Worm (Caenorhabditis elegans) whole organism, L1 larva: Measurements from ENCODE around the gene spe-44.

ENCODE experiments used
- C04F5.9 ChIP-seq: sonication (generic microtip); optimal IDR thresholded peaks from 2 replicates; lab custom pipeline; 2016; ENCODE audit warnings: missing genetic modification characterization, missing compliant biosample characterization
- aly-2 ChIP-seq: fragments of 150-350 bp; optimal IDR thresholded peaks from 2 replicates; lab custom pipeline; 2014; ENCODE audit warnings: missing biosample characterization, missing genetic modification characterization
- blmp-1 ChIP-seq: fragments of 150-350 bp; optimal IDR thresholded peaks from 2 replicates; lab custom pipeline; 2014; ENCODE audit warnings: missing biosample characterization, missing genetic modification characterization
- ceh-63 ChIP-seq: fragments of 200-800 bp; sonication (Bioruptor generic); optimal IDR thresholded peaks from 2 replicates; lab custom pipeline; 2018; ENCODE audit warnings: mild to moderate bottlenecking, missing genetic modification characterization, missing compliant biosample characterization
- ceh-8 ChIP-seq: fragments of 200-800 bp; sonication (Bioruptor generic); optimal IDR thresholded peaks from 2 replicates; lab custom pipeline; 2018; ENCODE audit warnings: mild to moderate bottlenecking, missing genetic modification characterization, moderate library complexity, missing compliant biosample characterization
- ceh-88 ChIP-seq: fragments of 200-800 bp; sonication (Bioruptor generic); IDR thresholded peaks from 2 replicates; pipeline ENCODE4 v1.3.6; 2022; ENCODE audit warnings: missing genetic modification characterization, missing compliant biosample characterization
- dsc-1 ChIP-seq: sonication (generic microtip); optimal IDR thresholded peaks from 2 replicates; lab custom pipeline; 2016; ENCODE audit warnings: mild to moderate bottlenecking, missing genetic modification characterization, missing compliant biosample characterization
- efl-1 ChIP-seq, 4 experiments: fragments of 150-350 bp; optimal IDR thresholded peaks in 3 of 4; peaks in 1 of 4; 1 replicate in 1 of 4; 2 replicates in 3 of 4; lab custom pipeline; 2014; ENCODE audit warnings: missing biosample characterization in 2 of 4, missing genetic modification characterization in 2 of 4, missing genetic modification reagents in 2 of 4
- efl-3 ChIP-seq: fragments of 200-800 bp; sonication (Bioruptor generic); optimal IDR thresholded peaks from 2 replicates; lab custom pipeline; 2018; ENCODE audit warnings: mild to moderate bottlenecking, missing genetic modification characterization, missing compliant biosample characterization
- egl-13 ChIP-seq: sonication (generic microtip); optimal IDR thresholded peaks from 2 replicates; lab custom pipeline; 2016; ENCODE audit warnings: missing genotype, missing genetic modification reagents, missing genetic modification characterization, missing compliant biosample characterization
- elt-2 ChIP-seq: sonication (generic microtip); optimal IDR thresholded peaks from 2 replicates; lab custom pipeline; 2016; ENCODE audit warnings: missing genetic modification characterization, mild to moderate bottlenecking, inconsistent platforms, missing compliant biosample characterization, missing genetic modification reagents
- elt-3 ChIP-seq, 6 experiments: fragments of 150-350 bp in 1 of 6; sonication (generic microtip); optimal IDR thresholded peaks; 2 replicates each; lab custom pipeline; 2017 to 2018; ENCODE audit warnings: missing biosample characterization in 6 of 6, missing genetic modification characterization in 6 of 6, inconsistent platforms in 1 of 6
- ets-5 ChIP-seq: fragments of 200-800 bp; sonication (Bioruptor generic); IDR thresholded peaks from 2 replicates; pipeline ENCODE4 v1.3.6; 2022; ENCODE audit warnings: missing genetic modification characterization, missing compliant biosample characterization
- fos-1 ChIP-seq: fragments of 150-350 bp; optimal IDR thresholded peaks from 2 replicates; lab custom pipeline; 2014; ENCODE audit warnings: missing biosample characterization, missing genetic modification characterization
- hlh-17 ChIP-seq: fragments of 200-800 bp; sonication (Bioruptor generic); optimal IDR thresholded peaks from 2 replicates; lab custom pipeline; 2018; ENCODE audit warnings: missing genetic modification characterization, mild to moderate bottlenecking, missing compliant biosample characterization, moderate library complexity, borderline replicate concordance
- hlh-4 ChIP-seq: sonication (generic microtip); optimal IDR thresholded peaks from 2 replicates; lab custom pipeline; 2016; ENCODE audit warnings: mild to moderate bottlenecking, missing genetic modification characterization, missing compliant biosample characterization
- lin-39 ChIP-seq: fragments of 150-350 bp; optimal IDR thresholded peaks from 2 replicates; lab custom pipeline; 2014; ENCODE audit warnings: missing biosample characterization, missing genetic modification reagents, missing genetic modification characterization
- mab-9 ChIP-seq: fragments of 200-800 bp; sonication (Bioruptor generic); IDR thresholded peaks from 2 replicates; pipeline ENCODE4 v1.3.6; 2022; ENCODE audit warnings: missing genetic modification reagents, missing genetic modification characterization, missing compliant biosample characterization
- mep-1 ChIP-seq: fragments of 150-350 bp; optimal IDR thresholded peaks from 2 replicates; lab custom pipeline; 2014; ENCODE audit warnings: missing biosample characterization, missing genetic modification characterization
- nhr-11 ChIP-seq: fragments of 150-350 bp; optimal IDR thresholded peaks from 2 replicates; lab custom pipeline; 2014; ENCODE audit warnings: missing biosample characterization, missing genetic modification characterization
- nhr-20 ChIP-seq: sonication (generic microtip); optimal IDR thresholded peaks from 2 replicates; lab custom pipeline; 2016; ENCODE audit warnings: mild to moderate bottlenecking, missing genetic modification characterization, missing compliant biosample characterization
- nhr-77 ChIP-seq: fragments of 150-350 bp; optimal IDR thresholded peaks from 2 replicates; lab custom pipeline; 2014; ENCODE audit warnings: missing biosample characterization, missing genetic modification characterization
- pqm-1 ChIP-seq: sonication (generic microtip); optimal IDR thresholded peaks from 3 replicates; lab custom pipeline; 2017; ENCODE audit warnings: missing biosample characterization, missing genetic modification characterization
- skn-1 ChIP-seq: fragments of 150-350 bp; optimal IDR thresholded peaks from 2 replicates; lab custom pipeline; 2014; ENCODE audit warnings: missing biosample characterization, missing genetic modification characterization
- snu-23 ChIP-seq: sonication (generic microtip); optimal IDR thresholded peaks from 2 replicates; lab custom pipeline; 2016; ENCODE audit warnings: missing genetic modification characterization, missing compliant biosample characterization
- sup-37 ChIP-seq: fragments of 200-800 bp; sonication (Bioruptor generic); optimal IDR thresholded peaks from 2 replicates; lab custom pipeline; 2018; ENCODE audit warnings: mild to moderate bottlenecking, missing genetic modification characterization, missing compliant biosample characterization
- swsn-7 ChIP-seq: sonication (generic microtip); optimal IDR thresholded peaks from 2 replicates; lab custom pipeline; 2016; ENCODE audit warnings: missing genetic modification characterization, missing compliant biosample characterization
- tlp-1 ChIP-seq: fragments of 150-350 bp; optimal IDR thresholded peaks from 2 replicates; lab custom pipeline; 2014; ENCODE audit warnings: missing biosample characterization, missing genetic modification characterization
- unc-130 ChIP-seq: fragments of 150-350 bp; optimal IDR thresholded peaks from 2 replicates; lab custom pipeline; 2017; ENCODE audit warnings: missing biosample characterization, missing genetic modification characterization, inconsistent platforms
- unc-30 ChIP-seq: sonication (generic microtip); optimal IDR thresholded peaks from 2 replicates; lab custom pipeline; 2017; ENCODE audit warnings: missing biosample characterization, missing genetic modification characterization
- unc-98 ChIP-seq: fragments of 200-800 bp; sonication (Bioruptor generic); IDR thresholded peaks from 2 replicates; pipeline ENCODE4 v1.3.6; 2022; ENCODE audit warnings: missing genetic modification characterization, missing compliant biosample characterization
- vab-15 ChIP-seq: sonication (generic microtip); optimal IDR thresholded peaks from 2 replicates; lab custom pipeline; 2017; ENCODE audit warnings: missing genotype, mild to moderate bottlenecking, missing genetic modification characterization, missing compliant biosample characterization
- ztf-4 ChIP-seq: fragments of 150-350 bp; optimal IDR thresholded peaks from 2 replicates; lab custom pipeline; 2014; ENCODE audit warnings: missing biosample characterization, missing genetic modification characterization

Gene spe-44

ce11 chrIV:12443936-12444335 is 10.1 kb downstream of the spe-44 start, which contains the start of gene C25G4.2:
C25G4.2 (minus strand) TSS chrIV:12444035.
- TF ChIP-seq mep-1 (tag; lab: Kevin White, UChicago): no peak
- no peak for TF ChIP-seq fos-1 (tag; lab: Kevin White, UChicago)
- TF ChIP-seq nhr-77 (tag; lab: Kevin White, UChicago): no peak
- TF ChIP-seq efl-3: no peak
- no peak for TF ChIP-seq mab-9 (GFP tag; lab: Robert Waterston, UW)
- TF ChIP-seq blmp-1 (tag; lab: Kevin White, UChicago): no peak
- TF ChIP-seq ets-5 (GFP tag; lab: Robert Waterston, UW): no peak
- no peak for TF ChIP-seq skn-1
- TF ChIP-seq tlp-1: no peak
- TF ChIP-seq egl-13 (tag; lab: Kevin White, UChicago): no peak
- TF ChIP-seq unc-98 (GFP tag; lab: Robert Waterston, UW): no peak
- no peak for TF ChIP-seq ztf-4 (tag; lab: Kevin White, UChicago)
- no peak for TF ChIP-seq elt-3 (tag; optimal IDR thresholded peaks at IDR 0.05; lab: Kevin White, UChicago)
- TF ChIP-seq hlh-4 (tag; lab: Kevin White, UChicago): no peak
- no peak for TF ChIP-seq unc-30 (tag; lab: Kevin White, UChicago)
- TF ChIP-seq nhr-11 (tag; lab: Kevin White, UChicago): no peak
- no peak for TF ChIP-seq dsc-1 (tag; lab: Kevin White, UChicago)
- TF ChIP-seq, all 84 proteins: peak for 0

DNA sequence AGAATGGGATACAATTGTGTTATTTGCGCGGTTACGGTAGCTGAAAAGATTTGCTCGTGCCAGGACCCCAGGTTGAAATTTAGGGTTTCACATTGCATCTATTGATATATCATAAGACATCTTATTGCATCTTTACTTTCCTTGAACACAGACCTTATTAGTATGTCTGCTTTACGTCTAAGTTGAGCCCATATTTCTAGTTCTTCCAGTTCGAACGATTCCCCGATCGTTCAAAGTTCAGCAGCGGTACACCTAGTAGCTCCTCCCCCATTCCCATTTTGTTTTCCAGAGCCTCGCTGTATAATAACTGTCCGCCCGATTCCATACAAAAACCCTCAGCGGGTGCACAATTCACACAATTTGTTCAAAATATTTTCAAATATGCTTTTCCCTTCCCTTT is 12.3 kb downstream of the spe-44 start, which contains the start of gene C25G4.17:
Gene C25G4.17, plus strand, starts transcription at position 301 of the 400 bp plus-strand sequence.
- TF ChIP-seq nhr-20 (tag; lab: Kevin White, UChicago): no peak
- no peak for TF ChIP-seq lin-39 (tag; lab: Kevin White, UChicago)
- TF ChIP-seq sup-37: no peak
- TF ChIP-seq C04F5.9 (tag; lab: Kevin White, UChicago): no peak
- TF ChIP-seq ceh-88 (GFP tag; lab: Robert Waterston, UW): no peak
- TF ChIP-seq snu-23 (GFP tag; lab: Kevin White, UChicago): no peak
- TF ChIP-seq swsn-7 (tag; lab: Kevin White, UChicago): no peak
- no peak for TF ChIP-seq unc-130
- no peak for TF ChIP-seq vab-15

DNA sequence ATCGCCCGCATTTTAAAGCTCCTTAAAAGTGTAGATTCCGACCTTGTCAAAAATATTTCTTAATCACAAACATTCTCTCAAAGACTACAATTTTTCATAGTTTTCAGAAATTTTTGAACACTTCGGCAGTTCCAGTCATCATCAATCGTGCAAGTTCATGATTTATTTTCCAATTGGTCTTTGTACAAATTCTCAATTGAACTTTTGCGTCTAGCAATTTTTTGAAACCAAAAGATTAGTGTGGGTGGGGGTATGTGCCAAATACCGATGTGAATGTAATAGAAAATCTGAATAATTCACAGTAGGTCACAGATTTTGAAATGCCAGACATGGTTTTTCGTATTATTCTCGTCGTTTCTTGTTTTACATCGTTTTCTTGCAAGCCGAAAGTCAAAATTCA is 15.7 kb downstream of the spe-44 start, which contains the start of gene clec-185:
Gene clec-185, plus strand, starts transcription at position 301 of the 400 bp plus-strand sequence.
- TF ChIP-seq ceh-8 (no peak), efl-1 (optimal IDR thresholded peaks at IDR 0.05; lab: Kevin White, UChicago) (no peak), efl-1 (GFP tag; optimal IDR thresholded peaks at IDR 0.05 in 1 of 2; lab: Kevin White, UChicago) (peak in 1 of 2 experiments; percentile 79), hlh-17 (no peak), lin-39 (tag; lab: Kevin White, UChicago) (no peak), pqm-1 (tag; lab: Kevin White, UChicago) (no peak)

DNA sequence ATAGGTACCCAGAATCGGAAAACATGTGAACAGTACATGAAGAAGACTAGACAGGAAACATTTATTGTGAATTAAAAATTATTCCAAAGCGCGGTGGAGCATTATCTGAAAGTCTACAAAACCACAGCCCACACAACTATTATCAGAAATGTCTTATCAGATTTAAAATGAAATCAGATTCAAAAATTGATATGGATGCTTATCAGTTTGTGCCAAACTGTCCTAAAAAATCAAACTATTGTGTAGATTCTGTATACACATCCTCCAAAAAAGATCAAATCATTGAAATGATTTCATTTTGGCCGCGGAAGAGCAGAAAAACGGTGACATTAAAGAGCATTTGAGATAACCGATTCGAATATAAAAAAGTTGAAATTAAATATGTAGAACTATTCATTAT is 18.6 kb downstream of the spe-44 start, which contains the start of gene irg-4:
Gene irg-4, plus strand, starts transcription at position 392 of the 400 bp plus-strand sequence.
- TF ChIP-seq snu-23 (GFP tag; lab: Kevin White, UChicago) (no peak), pqm-1 (tag; lab: Kevin White, UChicago) (peak; percentile 4), tlp-1 (peak; percentile 88), elt-2 (peak; percentile 97)

- no peak for TF ChIP-seq aly-2 (tag; lab: Kevin White, UChicago)
- TF ChIP-seq ceh-63 (GFP tag; lab: Kevin White, UChicago): no peak
- no peak for TF ChIP-seq ceh-8
- TF ChIP-seq blmp-1 (tag; lab: Kevin White, UChicago): no peak
- TF ChIP-seq sup-37: no peak
Observed at ce11 chrIV:12432340-12432739, 21.7 kb downstream of the spe-44 start, which contains the start of gene clec-184. clec-184 (plus strand) TSS chrIV:12432640.
